Worm (Caenorhabditis elegans): ENCODE data around the gene srbc-1.

ce11 chrV:3320432-3320831, 18.6 kb upstream of the srbc-1 start, which contains the start of gene C17B7.14:
- TF ChIP-seq nhr-12 (tag; optimal IDR thresholded peaks at IDR 0.05), result no peak
- no peak for TF ChIP-seq unc-62 (GFP tag; optimal IDR thresholded peaks at IDR 0.05)
- no peak for TF ChIP-seq mep-1 (tag; optimal IDR thresholded peaks at IDR 0.05)
- TF ChIP-seq elt-3 (tag; optimal IDR thresholded peaks at IDR 0.05), result no peak
- no peak for TF ChIP-seq lsy-2 (tag; optimal IDR thresholded peaks at IDR 0.05)
